Worm (Caenorhabditis elegans) whole organism, midembryonic: ENCODE results near the gene acl-4.

Experiments used
- flt-1 ChIP-seq: fragments of 200-800 bp; sonication (Bioruptor generic); IDR thresholded peaks from 2 replicates; pipeline ENCODE4 v1.3.6; 2022; ENCODE audit warnings: missing genetic modification characterization, missing compliant biosample characterization
- klf-2 ChIP-seq: fragments of 200-800 bp; sonication (Bioruptor generic); conservative IDR thresholded peaks from 2 replicates; pipeline ENCODE4 v1.3.6; 2022; ENCODE audit warnings: missing genetic modification reagents, missing genetic modification characterization, missing compliant biosample characterization
- med-1 ChIP-seq: sonication (generic microtip); optimal IDR thresholded peaks from 2 replicates; lab custom pipeline; 2017; ENCODE audit warnings: missing genetic modification characterization, mild to moderate bottlenecking, missing compliant biosample characterization, antibody characterized with exemption, missing genetic modification reagents; ENCODE audit not compliant: insufficient read depth
- ref-1 ChIP-seq: fragments of 200-800 bp; sonication (Bioruptor generic); conservative IDR thresholded peaks from 2 replicates; pipeline ENCODE4 v1.3.6; 2022; ENCODE audit warnings: missing genetic modification reagents, missing genetic modification characterization, missing compliant biosample characterization
- ztf-23 ChIP-seq: fragments of 200-800 bp; sonication (Bioruptor generic); IDR thresholded peaks from 2 replicates; pipeline ENCODE4 v1.3.6; 2022; ENCODE audit warnings: missing genetic modification reagents, missing genetic modification characterization, missing compliant biosample characterization
- ztf-29 ChIP-seq: fragments of 200-800 bp; sonication (Bioruptor generic); IDR thresholded peaks from 2 replicates; pipeline ENCODE4 v1.3.6; 2022; ENCODE audit warnings: missing genetic modification reagents, missing genetic modification characterization, missing compliant biosample characterization

- TF ChIP-seq flt-1: no peak
- TF ChIP-seq ztf-29: no peak
- no peak for TF ChIP-seq ztf-23
- no peak for TF ChIP-seq ref-1 (GFP tag; lab: Robert Waterston, UW)
- no peak for TF ChIP-seq klf-2
- no peak for TF ChIP-seq med-1
These were observed 1.3 kb upstream of the acl-4 start for ce11 chrX:2071392-2072001.
